Worm (Caenorhabditis elegans) whole organism, L2 larva: ENCODE measurements around the gene F35A5.2.

Source experiments
- C34F6.9 ChIP-seq: fragments of 150-350 bp; optimal IDR thresholded peaks from 2 replicates; lab custom pipeline; 2014; ENCODE audit warnings: missing biosample characterization, missing genetic modification characterization
- alr-1 ChIP-seq: fragments of 150-350 bp; optimal IDR thresholded peaks from 2 replicates; lab custom pipeline; 2014; ENCODE audit warnings: missing biosample characterization, missing genetic modification characterization
- ama-1 ChIP-seq: fragments of 150-350 bp; optimal IDR thresholded peaks from 2 replicates; lab custom pipeline; 2018; ENCODE audit warnings: inconsistent platforms
- dmd-4 ChIP-seq: sonication (generic microtip); optimal IDR thresholded peaks from 2 replicates; lab custom pipeline; 2017; ENCODE audit warnings: missing biosample characterization, missing genetic modification characterization
- elt-1 ChIP-seq: fragments of 150-350 bp; optimal IDR thresholded peaks from 2 replicates; lab custom pipeline; 2014; ENCODE audit warnings: missing biosample characterization, missing genetic modification characterization
- lin-39 ChIP-seq: fragments of 150-350 bp; optimal IDR thresholded peaks from 2 replicates; lab custom pipeline; 2014; ENCODE audit warnings: missing biosample characterization, missing genetic modification reagents, missing genetic modification characterization
- lsy-2 ChIP-seq, 2 experiments: fragments of 150-350 bp in 1 of 2; sonication (generic microtip) in 1 of 2; optimal IDR thresholded peaks; 2 replicates each; lab custom pipeline; 2014 to 2017; ENCODE audit warnings: missing biosample characterization in 2 of 2, missing genetic modification characterization in 2 of 2
- mdl-1 ChIP-seq, 2 experiments: fragments of 150-350 bp in 1 of 2; sonication (generic microtip) in 1 of 2; optimal IDR thresholded peaks; 2 replicates each; lab custom pipeline; 2017; ENCODE audit warnings: missing biosample characterization in 2 of 2, missing genetic modification characterization in 2 of 2
- nhr-237 ChIP-seq: fragments of 150-350 bp; optimal IDR thresholded peaks from 2 replicates; lab custom pipeline; 2014; ENCODE audit warnings: missing biosample characterization, missing genetic modification characterization
- sma-3 ChIP-seq: sonication (generic microtip); optimal IDR thresholded peaks from 2 replicates; lab custom pipeline; 2016; ENCODE audit warnings: missing genetic modification reagents, missing genetic modification characterization, missing compliant biosample characterization
- zag-1 ChIP-seq: fragments of 150-350 bp; optimal IDR thresholded peaks from 2 replicates; lab custom pipeline; 2014; ENCODE audit warnings: missing biosample characterization, missing genetic modification characterization

- TF ChIP-seq elt-1 (tag; lab: Kevin White, UChicago) (no peak), mdl-1 (tag; optimal IDR thresholded peaks at IDR 0.05; lab: Kevin White, UChicago) (no peak), ama-1 (no peak), lsy-2 (tag; optimal IDR thresholded peaks at IDR 0.05; lab: Kevin White, UChicago) (no peak), dmd-4 (tag; lab: Kevin White, UChicago) (no peak), sma-3 (GFP tag; lab: Kevin White, UChicago) (no peak), zag-1 (tag; lab: Kevin White, UChicago) (no peak), alr-1 (no peak), C34F6.9 (tag; lab: Kevin White, UChicago) (no peak), nhr-237 (no peak), lin-39 (tag; lab: Kevin White, UChicago) (no peak)
Measured at ce11 chrX:3838670-3839069, 33.7 kb downstream of the F35A5.2 start.
